Worm (Caenorhabditis elegans) whole organism, young adult: ENCODE measurements around the gene ddn-3.
"Not testable (repeated sequence)": the region's sequence is repeated elsewhere in the genome, so short reads cannot be mapped to it uniquely, and the experiment has no call there.

ENCODE experiments used
- F55B11.4 ChIP-seq: sonication (generic microtip); optimal IDR thresholded peaks from 2 replicates; lab custom pipeline; 2016; ENCODE audit warnings: missing compliant biosample characterization, missing genetic modification characterization, borderline replicate concordance; ENCODE audit not compliant: insufficient read depth
- unc-62 ChIP-seq: fragments of 150-350 bp; optimal IDR thresholded peaks from 2 replicates; lab custom pipeline; 2014; ENCODE audit warnings: missing biosample characterization, missing genetic modification reagents, missing genetic modification characterization

ce11 chrV:14274268-14274667 lies 36.7 kb downstream of the ddn-3 start, which contains the start of gene F40G12.7:
- not testable (repeated sequence) for TF ChIP-seq F55B11.4 (tag; lab: Kevin White, UChicago); unc-62 (GFP tag; lab: Kevin White, UChicago)
